Worm (Caenorhabditis elegans): Measurements from ENCODE around the gene sid-1.

sid-1 gene

ce11 chrV:5169586-5169985 lies 49.8 kb downstream of the sid-1 start, which contains the start of gene srt-64:
Gene srt-64, minus strand, starts transcription at chrV:5169686.
- TF ChIP-seq lin-39 (tag; optimal IDR thresholded peaks at IDR 0.05) (no peak), F10B5.3 (tag; optimal IDR thresholded peaks at IDR 0.05) (no peak), unc-62 (GFP tag; optimal IDR thresholded peaks at IDR 0.05 in 1 of 2) (peak in 1 of 2 experiments; percentile 25), unc-62 (tag; optimal IDR thresholded peaks at IDR 0.05) (no peak), pha-4 (GFP tag; IDR thresholded peaks at IDR 0.05) (no peak), pha-4 (tag; optimal IDR thresholded peaks at IDR 0.05) (no peak), ZK546.5 (tag; optimal IDR thresholded peaks at IDR 0.05) (no peak)

- no peak for TF ChIP-seq egl-27 (tag; optimal IDR thresholded peaks at IDR 0.05)
- TF ChIP-seq nhr-10 (tag; optimal IDR thresholded peaks at IDR 0.05): no peak
- TF ChIP-seq lin-15B (tag; optimal IDR thresholded peaks at IDR 0.05): no peak
- no peak for TF ChIP-seq daf-8 (GFP tag; IDR thresholded peaks at IDR 0.05)
- no peak for TF ChIP-seq daf-12 (tag; optimal IDR thresholded peaks at IDR 0.05)
- TF ChIP-seq F26F4.8 (GFP tag; conservative IDR thresholded peaks at IDR 0.05): no peak
- TF ChIP-seq aly-2 (tag; optimal IDR thresholded peaks at IDR 0.05): no peak
- TF ChIP-seq aha-1 (tag): no peak
- TF ChIP-seq spr-1 (tag; optimal IDR thresholded peaks at IDR 0.05): no peak
- no peak for TF ChIP-seq rbr-2 (tag; optimal IDR thresholded peaks at IDR 0.05)
- no peak for TF ChIP-seq nhr-28 (tag; optimal IDR thresholded peaks at IDR 0.05)
- no peak for TF ChIP-seq zag-1 (tag; optimal IDR thresholded peaks at IDR 0.05)
- no peak for TF ChIP-seq mdl-1 (tag; optimal IDR thresholded peaks at IDR 0.05)
Observed at ce11 chrV:5172833-5173232, 53.1 kb downstream of the sid-1 start, which contains the start of gene srt-65. Gene srt-65, minus strand, starts transcription at chrV:5172933.
